Fruit fly (Drosophila melanogaster): ENCODE measurements around the gene CG10969.

Gene CG10969

dm6 chr3L:12814806-12815205 lies 33.9 kb upstream of the CG10969 start (continued):
- peak; percentile 24 for TF ChIP-seq CG15479 (GFP tag; optimal IDR thresholded peaks at IDR 0.05)
- TF ChIP-seq Xrp1 (GFP tag; IDR thresholded peaks at IDR 0.05): 0 out of 2 replicates have a peak, but pooled peaks have one; percentile 10
- TF ChIP-seq Opbp (GFP tag; IDR thresholded peaks at IDR 0.05; ENCODE audit: partially characterized antibody): peak; percentile 57; the same call in 1 of the 3 replicates
- peak; percentile 52 for TF ChIP-seq amos (GFP tag; IDR thresholded peaks at IDR 0.05; ENCODE audit: partially characterized antibody)
- peak; percentile 83 for TF ChIP-seq CG7963 (GFP tag; IDR thresholded peaks at IDR 0.05; ENCODE audit: partially characterized antibody)
- TF ChIP-seq CG16813 (GFP tag; IDR thresholded peaks at IDR 0.05; ENCODE audit: partially characterized antibody): peak; percentile 57; the same call in 2 of the 3 replicates
- TF ChIP-seq Hr78 (GFP tag; optimal IDR thresholded peaks at IDR 0.05): no peak
- TF ChIP-seq CG6791 (GFP tag; IDR thresholded peaks at IDR 0.05; ENCODE audit: partially characterized antibody): peak; percentile 84
- no peak for TF ChIP-seq CG2202 (tag; optimal IDR thresholded peaks at IDR 0.05)
- peak; percentile 78; the same call in 2 of the 4 replicates for TF ChIP-seq chinmo (GFP tag; IDR thresholded peaks at IDR 0.05; ENCODE audit: partially characterized antibody)
- no peak for TF ChIP-seq oc (tag; optimal IDR thresholded peaks at IDR 0.05)
- TF ChIP-seq CG12659 (GFP tag; optimal IDR thresholded peaks at IDR 0.05): peak; percentile 6
- peak; percentile 69 for TF ChIP-seq Bgb (GFP tag; IDR thresholded peaks at IDR 0.05; ENCODE audit: partially characterized antibody)
- TF ChIP-seq ato (GFP tag; IDR thresholded peaks at IDR 0.05; ENCODE audit: partially characterized antibody): peak; percentile 63; the same call in 1 of the 2 replicates
- TF ChIP-seq maf-S (GFP tag; optimal IDR thresholded peaks at IDR 0.05): no peak
- peak; percentile 35; the same call in 1 of the 3 replicates for TF ChIP-seq zen2 (GFP tag; IDR thresholded peaks at IDR 0.05; ENCODE audit: partially characterized antibody)
- TF ChIP-seq sna (GFP tag; IDR thresholded peaks at IDR 0.05; ENCODE audit: partially characterized antibody): 0 out of 2 replicates have a peak, but pooled peaks have one; percentile 24
- peak; percentile 61; the same call in 1 of the 3 replicates for TF ChIP-seq mld (GFP tag; IDR thresholded peaks at IDR 0.05; ENCODE audit: partially characterized antibody)

DNA sequence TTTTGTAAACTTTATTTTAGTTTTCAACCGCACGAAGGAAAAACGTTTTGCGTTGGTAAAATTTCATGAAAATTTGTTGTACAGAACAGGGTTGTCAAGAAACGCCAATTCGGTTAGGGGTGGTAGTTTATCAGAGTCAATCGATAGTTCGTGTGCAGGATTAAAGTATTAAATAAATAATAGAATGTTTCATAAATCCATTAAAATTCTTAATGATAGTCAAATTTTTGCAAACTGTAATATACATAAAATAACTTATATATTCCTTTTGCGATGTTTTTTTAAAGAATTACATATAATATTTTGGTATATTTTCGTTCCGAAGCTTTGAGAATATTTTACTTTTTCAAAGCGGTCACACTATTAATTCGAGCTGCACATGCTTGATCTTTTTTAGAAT lies 33.0 kb upstream of the CG10969 start, which contains the start of the genes Sf3a2 and CG42588:
TSS of gene Sf3a2 (minus strand) at position 113 of the 400 bp plus-strand sequence.
TSS of gene CG42588 (plus strand) at position 348 of the 400 bp plus-strand sequence.
- TF ChIP-seq slp2 (GFP tag; optimal IDR thresholded peaks at IDR 0.05): no peak
- peak; percentile 70 for TF ChIP-seq zfh1 (GFP tag; IDR thresholded peaks at IDR 0.05)
- peak; percentile 73 for TF ChIP-seq Chrac-16 (GFP tag; optimal IDR thresholded peaks at IDR 0.05)
- no peak for TF ChIP-seq CG10462 (GFP tag; optimal IDR thresholded peaks at IDR 0.05)
- TF ChIP-seq CG18764 (GFP tag; optimal IDR thresholded peaks at IDR 0.05): peak; percentile 39
- peak; percentile 73 for TF ChIP-seq Max (GFP tag; optimal IDR thresholded peaks at IDR 0.05)
- TF ChIP-seq Dll (GFP tag; IDR thresholded peaks at IDR 0.05; ENCODE audit: partially characterized antibody): peak; percentile 93
- TF ChIP-seq CG17612 (GFP tag; IDR thresholded peaks at IDR 0.05): no peak
- TF ChIP-seq CG9437 (GFP tag; optimal IDR thresholded peaks at IDR 0.05): peak; percentile 7
- TF ChIP-seq CG2678 (tag; optimal IDR thresholded peaks at IDR 0.05): no peak
- TF ChIP-seq Hr51 (GFP tag; optimal IDR thresholded peaks at IDR 0.05): peak in 1 of 2 experiments; percentile 28
- TF ChIP-seq gcm (GFP tag; optimal IDR thresholded peaks at IDR 0.05): peak; percentile 12
- no peak for TF ChIP-seq luna (GFP tag; optimal IDR thresholded peaks at IDR 0.05)
- no peak for TF ChIP-seq salm (tag; optimal IDR thresholded peaks at IDR 0.05)
- TF ChIP-seq disco-r (GFP tag; optimal IDR thresholded peaks at IDR 0.05): no peak
- TF ChIP-seq run (tag; optimal IDR thresholded peaks at IDR 0.05): no peak
- peak; percentile 60; the same call in 1 of the 2 replicates for TF ChIP-seq CG6689 (GFP tag; IDR thresholded peaks at IDR 0.05)
- TF ChIP-seq tna (GFP tag; IDR thresholded peaks at IDR 0.05; ENCODE audit: partially characterized antibody): no peak
- TF ChIP-seq CG18619 (GFP tag; optimal IDR thresholded peaks at IDR 0.05): peak; percentile 19
- no peak for TF ChIP-seq ERR (GFP tag; optimal IDR thresholded peaks at IDR 0.05)
- no peak for TF ChIP-seq Lpt (GFP tag; optimal IDR thresholded peaks at IDR 0.05)
- TF ChIP-seq CG4707 (GFP tag; optimal IDR thresholded peaks at IDR 0.05): no peak
- TF ChIP-seq Usf (GFP tag; optimal IDR thresholded peaks at IDR 0.05): no peak
- TF ChIP-seq en (GFP tag; optimal IDR thresholded peaks at IDR 0.05): no peak
- TF ChIP-seq Hsf (GFP tag; optimal IDR thresholded peaks at IDR 0.05): peak; percentile 73
- no peak for TF ChIP-seq HLHmδ (GFP tag; optimal IDR thresholded peaks at IDR 0.05)
- TF ChIP-seq CG12299 (tag; optimal IDR thresholded peaks at IDR 0.05): no peak
- peak; percentile 79 for TF ChIP-seq CG30020 (tag; optimal IDR thresholded peaks at IDR 0.05)
- TF ChIP-seq GATAe (GFP tag; conservative IDR thresholded peaks at IDR 0.05): no peak
- TF ChIP-seq dan (GFP tag; IDR thresholded peaks at IDR 0.05): no peak
